Fruit fly (Drosophila melanogaster) whole organism, embryonic: ENCODE measurements around the gene Ttc26.
A peak's percentile ranks its signal among the peaks of the same experiment; 100 is the strongest.

Source experiments
- CG10462 ChIP-seq: fragments of 200-800 bp; sonication (Bioruptor generic); optimal IDR thresholded peaks from 2 replicates; lab custom pipeline; 2016; ENCODE audit warnings: missing biosample characterization, missing genetic modification characterization
- CG11247 ChIP-seq: fragments of 200-800 bp; sonication (Bioruptor generic); IDR thresholded peaks from 2 replicates; pipeline ENCODE4 v1.3.6; 2022; ENCODE audit warnings: missing biosample characterization, missing genetic modification characterization
- CG11504 ChIP-seq: fragments of 200-800 bp; sonication (Bioruptor generic); optimal IDR thresholded peaks from 3 replicates; lab custom pipeline; 2019; ENCODE audit warnings: missing biosample characterization, mild to moderate bottlenecking, missing genetic modification characterization, moderate library complexity
- CG12155 ChIP-seq: fragments of 200-800 bp; sonication (Bioruptor generic); optimal IDR thresholded peaks from 3 replicates; lab custom pipeline; 2016; ENCODE audit warnings: missing biosample characterization, missing genetic modification characterization
- CG12219 ChIP-seq: fragments of 200-800 bp; sonication (Bioruptor generic); optimal IDR thresholded peaks from 3 replicates; lab custom pipeline; 2018; ENCODE audit warnings: missing biosample characterization, mild to moderate bottlenecking, missing genetic modification characterization
- CG12744 ChIP-seq: fragments of 200-800 bp; sonication (Bioruptor generic); optimal IDR thresholded peaks from 2 replicates; lab custom pipeline; 2016; ENCODE audit warnings: missing biosample characterization, missing genetic modification characterization
- CG14860 ChIP-seq: fragments of 200-800 bp; sonication (Bioruptor generic); IDR thresholded peaks from 3 replicates; pipeline ENCODE4 v1.3.6; 2022; ENCODE audit warnings: missing biosample characterization, missing genetic modification characterization; ENCODE audit not compliant: partially characterized antibody
- CG15011 ChIP-seq: fragments of 200-800 bp; sonication (Bioruptor generic); optimal IDR thresholded peaks from 3 replicates; lab custom pipeline; 2018; ENCODE audit warnings: missing biosample characterization, mild to moderate bottlenecking, missing genetic modification characterization
- CG1647 ChIP-seq: fragments of 200-800 bp; sonication (Bioruptor generic); optimal IDR thresholded peaks from 3 replicates; lab custom pipeline; 2016; ENCODE audit warnings: missing biosample characterization, missing genetic modification characterization
- CG18262 ChIP-seq: fragments of 200-800 bp; optimal IDR thresholded peaks from 3 replicates; lab custom pipeline; 2019; ENCODE audit warnings: missing biosample characterization, mild to moderate bottlenecking, missing genetic modification characterization, moderate library complexity
- CG2199 ChIP-seq: fragments of 200-800 bp; sonication (Bioruptor generic); IDR thresholded peaks from 3 replicates; pipeline ENCODE4 v1.3.6; 2022; ENCODE audit warnings: missing biosample characterization, missing genetic modification characterization
- CG30403 ChIP-seq: fragments of 200-800 bp; sonication (Bioruptor generic); optimal IDR thresholded peaks from 3 replicates; lab custom pipeline; 2016; ENCODE audit warnings: missing biosample characterization, missing genetic modification characterization
- CG3163 ChIP-seq: fragments of 200-800 bp; sonication (Bioruptor generic); optimal IDR thresholded peaks from 3 replicates; lab custom pipeline; 2016; ENCODE audit warnings: missing biosample characterization, missing genetic modification characterization
- CG33213 ChIP-seq: fragments of 200-800 bp; sonication (Bioruptor generic); optimal IDR thresholded peaks from 3 replicates; lab custom pipeline; 2016; ENCODE audit warnings: missing biosample characterization, missing genetic modification characterization
- CG34422 ChIP-seq: fragments of 200-800 bp; sonication (Bioruptor generic); IDR thresholded peaks from 3 replicates; pipeline ENCODE4 v1.3.6; 2022; ENCODE audit warnings: missing biosample characterization, missing genetic modification characterization
- CG42726 ChIP-seq: fragments of 200-800 bp; sonication (Bioruptor generic); IDR thresholded peaks from 2 replicates; pipeline ENCODE4 v1.3.6; 2022; ENCODE audit warnings: missing biosample characterization, missing genetic modification characterization; ENCODE audit not compliant: partially characterized antibody
- CG43689 ChIP-seq: fragments of 200-800 bp; sonication (Bioruptor generic); IDR thresholded peaks from 2 replicates; pipeline ENCODE4 v1.3.6; 2022; ENCODE audit warnings: missing biosample characterization, missing genetic modification characterization
- CG9932 ChIP-seq: fragments of 200-800 bp; sonication (Bioruptor generic); IDR thresholded peaks from 2 replicates; pipeline ENCODE4 v1.3.6; 2022; ENCODE audit warnings: missing biosample characterization, missing genetic modification characterization
- CHES-1-like ChIP-seq: fragments of 200-800 bp; sonication (Bioruptor generic); optimal IDR thresholded peaks from 2 replicates; lab custom pipeline; 2016; ENCODE audit warnings: missing biosample characterization, missing genetic modification characterization
- CTCF ChIP-seq: fragments of 200-800 bp; sonication (Bioruptor generic); optimal IDR thresholded peaks from 2 replicates; lab custom pipeline; 2017; ENCODE audit warnings: missing biosample characterization, mild to moderate bottlenecking, missing genetic modification characterization, moderate library complexity
- Elba2 ChIP-seq: fragments of 200-800 bp; sonication (Bioruptor generic); optimal IDR thresholded peaks from 3 replicates; lab custom pipeline; 2016; ENCODE audit warnings: missing biosample characterization, missing genetic modification characterization
- Ets97D ChIP-seq: fragments of 200-800 bp; sonication (Bioruptor generic); optimal IDR thresholded peaks from 3 replicates; lab custom pipeline; 2016; ENCODE audit warnings: missing biosample characterization, missing genetic modification characterization
- Fer2 ChIP-seq: fragments of 200-800 bp; sonication (Bioruptor generic); optimal IDR thresholded peaks from 2 replicates; lab custom pipeline; 2018; ENCODE audit warnings: missing biosample characterization, mild to moderate bottlenecking, missing genetic modification characterization, moderate library complexity
- HLH4C ChIP-seq: fragments of 200-800 bp; sonication (Bioruptor generic); IDR thresholded peaks from 3 replicates; pipeline ENCODE4 v1.3.6; 2022; ENCODE audit warnings: missing biosample characterization, missing genetic modification characterization; ENCODE audit not compliant: partially characterized antibody
- HLHmδ ChIP-seq: fragments of 200-800 bp; sonication (Bioruptor generic); optimal IDR thresholded peaks from 2 replicates; lab custom pipeline; 2018; ENCODE audit warnings: missing biosample characterization, mild to moderate bottlenecking, missing genetic modification characterization, moderate library complexity
- Hr3 ChIP-seq: fragments of 200-800 bp; sonication (Bioruptor generic); optimal IDR thresholded peaks from 3 replicates; lab custom pipeline; 2016; ENCODE audit warnings: missing biosample characterization, missing genetic modification characterization
- Lpt ChIP-seq: fragments of >200 bp; optimal IDR thresholded peaks from 2 replicates; lab custom pipeline; 2018; ENCODE audit warnings: missing biosample characterization, missing genetic modification characterization
- MTF-1 ChIP-seq: fragments of 200-800 bp; sonication (Bioruptor generic); optimal IDR thresholded peaks from 2 replicates; lab custom pipeline; 2018; ENCODE audit warnings: missing biosample characterization, mild to moderate bottlenecking, missing genetic modification characterization, borderline replicate concordance
- Max ChIP-seq: fragments of 200-800 bp; sonication (Bioruptor generic); optimal IDR thresholded peaks from 2 replicates; lab custom pipeline; 2016; ENCODE audit warnings: missing biosample characterization, mild to moderate bottlenecking, missing genetic modification characterization
- Nf-YC ChIP-seq: fragments of 200-800 bp; optimal IDR thresholded peaks from 3 replicates; lab custom pipeline; 2019; ENCODE audit warnings: missing biosample characterization, mild to moderate bottlenecking, missing genetic modification characterization, moderate library complexity
- PHDP ChIP-seq: fragments of 200-800 bp; sonication (Bioruptor generic); optimal IDR thresholded peaks from 3 replicates; lab custom pipeline; 2018; ENCODE audit warnings: missing biosample characterization, mild to moderate bottlenecking, missing genetic modification characterization, moderate library complexity
- Side ChIP-seq: fragments of 200-800 bp; sonication (Bioruptor generic); optimal IDR thresholded peaks from 2 replicates; lab custom pipeline; 2016; ENCODE audit warnings: missing biosample characterization, missing genetic modification characterization
- Usf ChIP-seq: fragments of 200-800 bp; sonication (Bioruptor generic); optimal IDR thresholded peaks from 2 replicates; lab custom pipeline; 2017; ENCODE audit warnings: missing genotype, missing biosample characterization, missing genetic modification characterization
- cato ChIP-seq: fragments of 200-800 bp; sonication (Bioruptor generic); optimal IDR thresholded peaks from 2 replicates; lab custom pipeline; 2016; ENCODE audit warnings: missing biosample characterization, missing genetic modification characterization, borderline replicate concordance
- chm ChIP-seq: fragments of 200-800 bp; sonication (Bioruptor generic); IDR thresholded peaks from 2 replicates; pipeline ENCODE4 v1.3.6; 2022; ENCODE audit warnings: missing biosample characterization, missing genetic modification characterization
- chn ChIP-seq: fragments of 200-800 bp; sonication (Bioruptor generic); optimal IDR thresholded peaks from 2 replicates; lab custom pipeline; 2016; ENCODE audit warnings: missing biosample characterization, missing genetic modification characterization
- da ChIP-seq: fragments of 200-800 bp; sonication (Bioruptor generic); optimal IDR thresholded peaks from 2 replicates; lab custom pipeline; 2016; ENCODE audit warnings: missing biosample characterization, missing genetic modification characterization
- eve ChIP-seq, 2 experiments: fragments of >200 bp; optimal IDR thresholded peaks; 2 replicates each; lab custom pipeline; 2017; ENCODE audit warnings: missing biosample characterization in 2 of 2, missing genetic modification characterization in 2 of 2
- fd96Cb ChIP-seq: fragments of 200-800 bp; sonication (Bioruptor generic); optimal IDR thresholded peaks from 2 replicates; lab custom pipeline; 2018; ENCODE audit warnings: missing biosample characterization, mild to moderate bottlenecking, missing genetic modification characterization, moderate library complexity
- grn ChIP-seq: fragments of 200-800 bp; sonication (Bioruptor generic); optimal IDR thresholded peaks from 3 replicates; lab custom pipeline; 2017; ENCODE audit warnings: missing biosample characterization, missing genetic modification characterization
- ken ChIP-seq: fragments of 200-800 bp; sonication (Bioruptor generic); IDR thresholded peaks from 3 replicates; pipeline ENCODE4 v1.3.6; 2022; ENCODE audit warnings: missing biosample characterization, missing genetic modification characterization
- pb ChIP-seq: fragments of 200-800 bp; sonication (Bioruptor generic); optimal IDR thresholded peaks from 3 replicates; lab custom pipeline; 2016; ENCODE audit warnings: missing biosample characterization, missing genetic modification characterization
- prd ChIP-seq, 3 experiments: fragments of >200 bp in 2 of 3; fragments of 200-800 bp in 1 of 3; sonication (Bioruptor generic) in 1 of 3; optimal IDR thresholded peaks in 2 of 3; IDR thresholded peaks in 1 of 3; 2 replicates in 2 of 3; 3 replicates in 1 of 3; pipeline versions ENCODE4 v1.3.6 to Lab custom; 2017 to 2022; ENCODE audit warnings: missing biosample characterization in 1 of 3, missing genetic modification characterization in 1 of 3
- pros ChIP-seq: fragments of 200-800 bp; sonication (Bioruptor generic); optimal IDR thresholded peaks from 3 replicates; lab custom pipeline; 2019; ENCODE audit warnings: missing biosample characterization, mild to moderate bottlenecking, missing genetic modification characterization, moderate library complexity
- repo ChIP-seq: fragments of 200-800 bp; sonication (Bioruptor generic); optimal IDR thresholded peaks from 2 replicates; lab custom pipeline; 2016; ENCODE audit warnings: missing biosample characterization, missing genetic modification characterization
- rib ChIP-seq: fragments of 200-800 bp; sonication (Bioruptor generic); IDR thresholded peaks from 2 replicates; pipeline ENCODE4 v1.3.6; 2022; ENCODE audit warnings: missing biosample characterization, missing genetic modification characterization
- sim ChIP-seq: fragments of 200-800 bp; sonication (Bioruptor generic); IDR thresholded peaks from 2 replicates; pipeline ENCODE4 v1.3.6; 2022; ENCODE audit warnings: missing biosample characterization, missing genetic modification characterization
- tin ChIP-seq: fragments of 200-800 bp; sonication (Bioruptor generic); optimal IDR thresholded peaks from 3 replicates; lab custom pipeline; 2016; ENCODE audit warnings: missing biosample characterization, missing genetic modification characterization
- tll ChIP-seq, 2 experiments: fragments of 200-800 bp in 1 of 2; fragments of >200 bp in 1 of 2; sonication (Bioruptor generic) in 1 of 2; optimal IDR thresholded peaks; 2 replicates each; lab custom pipeline; 2017 to 2019; ENCODE audit warnings: missing biosample characterization in 2 of 2, missing genetic modification characterization in 2 of 2, mild to moderate bottlenecking in 1 of 2, moderate library complexity in 1 of 2
- tna ChIP-seq: fragments of 200-800 bp; sonication (Bioruptor generic); IDR thresholded peaks from 2 replicates; pipeline ENCODE4 v1.3.6; 2022; ENCODE audit warnings: missing biosample characterization, missing genetic modification characterization; ENCODE audit not compliant: partially characterized antibody
- wek ChIP-seq: fragments of 200-800 bp; sonication (Bioruptor generic); optimal IDR thresholded peaks from 3 replicates; lab custom pipeline; 2018; ENCODE audit warnings: missing biosample characterization, mild to moderate bottlenecking, missing genetic modification characterization, moderate library complexity

The Ttc26 gene

DNA sequence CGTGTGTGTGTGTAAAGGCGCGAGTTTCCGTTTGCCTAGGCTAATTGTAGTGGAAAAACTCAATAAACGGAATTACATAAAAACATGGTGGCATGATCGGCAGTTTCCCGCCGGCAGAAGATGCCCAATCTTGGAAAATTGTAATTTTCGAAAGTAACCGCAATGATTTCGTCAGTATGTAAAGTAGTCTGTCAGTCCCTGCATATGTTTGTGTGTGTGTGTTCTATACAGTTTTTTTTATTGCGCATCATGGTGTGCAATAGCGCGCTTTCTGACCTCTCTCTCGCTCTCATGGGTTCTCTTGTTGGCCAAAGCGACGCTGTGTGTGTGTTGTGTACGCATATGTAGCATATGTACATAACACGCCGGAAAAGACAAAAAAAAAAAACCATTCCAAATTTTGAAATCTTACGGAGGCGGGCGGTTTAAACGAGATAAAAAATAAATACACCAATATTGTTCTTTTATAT, 20.1 kb downstream of the Ttc26 start:
- TF ChIP-seq CG33213 (GFP tag; lab: Kevin White, UChicago) (peak; percentile 66), HLHmδ (GFP tag; lab: Kevin White, UChicago) (no peak), eve (GFP tag; optimal IDR thresholded peaks at IDR 0.05; lab: Kevin White, UChicago) (no peak), cato (no peak), ken (GFP tag; lab: Robert Waterston, UW) (no peak), Max (GFP tag; lab: Kevin White, UChicago) (peak; percentile 50), CG2199 (GFP tag; lab: Robert Waterston, UW) (no peak), da (peak; percentile 22), wek (GFP tag; lab: Kevin White, UChicago) (peak; percentile 58), CG10462 (GFP tag; lab: Kevin White, UChicago) (no peak), pros (GFP tag; lab: Kevin White, UChicago) (no peak), prd (optimal IDR thresholded peaks at IDR 0.05; lab: Kevin White, UChicago) (no peak), prd (GFP tag; IDR thresholded peaks at IDR 0.05; lab: Robert Waterston, UW) (0 out of 3 replicates have a peak, but pooled peaks have one; percentile 14), Usf (GFP tag; lab: Kevin White, UChicago) (no peak), CTCF (no peak), repo (GFP tag; lab: Kevin White, UChicago) (no peak), Nf-YC (tag; lab: Kevin White, UChicago) (peak; percentile 39), chn (GFP tag; lab: Kevin White, UChicago) (peak; percentile 6), tll (GFP tag; optimal IDR thresholded peaks at IDR 0.05; lab: Kevin White, UChicago) (no peak), grn (no peak), Elba2 (GFP tag; lab: Kevin White, UChicago) (no peak), Fer2 (peak; percentile 23), fd96Cb (tag; lab: Kevin White, UChicago) (no peak), PHDP (tag; lab: Kevin White, UChicago) (peak; percentile 49), CG42726 (GFP tag; lab: Robert Waterston, UW) (no peak), tna (GFP tag; lab: Robert Waterston, UW) (no peak), CG9932 (GFP tag; lab: Robert Waterston, UW) (peak; percentile 34; the same call in 1 of the 2 replicates), CG1647 (GFP tag; lab: Kevin White, UChicago) (peak; percentile 28), CG15011 (GFP tag; lab: Kevin White, UChicago) (peak; percentile 23), CG18262 (tag; lab: Kevin White, UChicago) (peak; percentile 14), sim (GFP tag; lab: Robert Waterston, UW) (no peak), MTF-1 (GFP tag; lab: Kevin White, UChicago) (peak; percentile 51), CG12744 (GFP tag; lab: Kevin White, UChicago) (no peak), Ets97D (GFP tag; lab: Kevin White, UChicago) (no peak), rib (GFP tag; lab: Robert Waterston, UW) (0 out of 2 replicates have a peak, but pooled peaks have one; percentile 21), CG3163 (GFP tag; lab: Kevin White, UChicago) (no peak), CG12219 (GFP tag; lab: Kevin White, UChicago) (no peak), Side (no peak), Hr3 (GFP tag; lab: Kevin White, UChicago) (peak; percentile 30), CG43689 (GFP tag; lab: Robert Waterston, UW) (no peak), CG12155 (GFP tag; lab: Kevin White, UChicago) (peak; percentile 5), CG14860 (no peak), CG30403 (GFP tag; lab: Kevin White, UChicago) (no peak), Lpt (GFP tag; lab: Kevin White, UChicago) (no peak), chm (GFP tag; lab: Robert Waterston, UW) (no peak; the same call in 1 of the 2 replicates), CG11247 (GFP tag; lab: Robert Waterston, UW) (peak; percentile 60; the same call in 1 of the 2 replicates), HLH4C (GFP tag; lab: Robert Waterston, UW) (no peak), CG34422 (peak; percentile 87), CG11504 (tag; lab: Kevin White, UChicago) (no peak), pb (no peak), CHES-1-like (GFP tag; lab: Kevin White, UChicago) (peak; percentile 67), tin (GFP tag; lab: Kevin White, UChicago) (no peak)
